Worm (Caenorhabditis elegans) whole organism, L2 larva: ENCODE data around the gene gmps-1.

Experiments
- ceh-82 ChIP-seq: fragments of 150-350 bp; optimal IDR thresholded peaks from 2 replicates; lab custom pipeline; 2014; ENCODE audit warnings: missing biosample characterization, missing genetic modification characterization
- ztf-4 ChIP-seq: fragments of 150-350 bp; optimal IDR thresholded peaks from 2 replicates; lab custom pipeline; 2014; ENCODE audit warnings: missing biosample characterization, missing genetic modification characterization

ce11 chrII:10880625-10881024 is 12.1 kb upstream of the gmps-1 start, which contains the start of gene lurp-1:
- no peak for TF ChIP-seq ztf-4 (tag; lab: Kevin White, UChicago)
- no peak for TF ChIP-seq ceh-82 (tag; lab: Kevin White, UChicago)
